Fruit fly (Drosophila melanogaster) whole organism, embryonic: ENCODE measurements around the gene CG31538.

ENCODE experiments used
- Ada2b ChIP-seq: fragments of 200-800 bp; sonication (Bioruptor generic); IDR thresholded peaks from 2 replicates; pipeline ENCODE4 v1.3.6; 2022; ENCODE audit warnings: missing biosample characterization, missing genetic modification characterization
- Blimp-1 ChIP-seq: fragments of 200-800 bp; sonication (Bioruptor generic); optimal IDR thresholded peaks from 3 replicates; lab custom pipeline; 2018; ENCODE audit warnings: missing biosample characterization, missing genetic modification characterization, mild to moderate bottlenecking, moderate library complexity, missing genetic modification reagents
- BtbVII ChIP-seq: fragments of 200-800 bp; sonication (Bioruptor generic); optimal IDR thresholded peaks from 3 replicates; lab custom pipeline; 2017; ENCODE audit warnings: missing biosample characterization, mild to moderate bottlenecking, missing genetic modification characterization
- CG11085 ChIP-seq: fragments of 200-800 bp; sonication (Bioruptor generic); IDR thresholded peaks from 2 replicates; pipeline ENCODE4 v1.3.6; 2022; ENCODE audit warnings: missing biosample characterization, missing genetic modification characterization
- CG12219 ChIP-seq: fragments of 200-800 bp; sonication (Bioruptor generic); optimal IDR thresholded peaks from 3 replicates; lab custom pipeline; 2018; ENCODE audit warnings: missing biosample characterization, mild to moderate bottlenecking, missing genetic modification characterization
- CG12769 ChIP-seq: fragments of 200-800 bp; sonication (Bioruptor generic); optimal IDR thresholded peaks from 2 replicates; lab custom pipeline; 2019; ENCODE audit warnings: missing biosample characterization, mild to moderate bottlenecking, missing genetic modification characterization, moderate library complexity
- CG14710 ChIP-seq: fragments of 200-800 bp; sonication (Bioruptor generic); optimal IDR thresholded peaks from 3 replicates; lab custom pipeline; 2019; ENCODE audit warnings: missing biosample characterization, mild to moderate bottlenecking, missing genetic modification characterization, moderate library complexity
- CG15696 ChIP-seq: fragments of 200-800 bp; sonication (Bioruptor generic); optimal IDR thresholded peaks from 2 replicates; lab custom pipeline; 2019; ENCODE audit warnings: missing biosample characterization, mild to moderate bottlenecking, missing genetic modification characterization, moderate library complexity
- CG1602 ChIP-seq: fragments of 200-800 bp; sonication (Bioruptor generic); optimal IDR thresholded peaks from 3 replicates; lab custom pipeline; 2016; ENCODE audit warnings: missing biosample characterization, missing genetic modification characterization
- CG1603 ChIP-seq: fragments of 200-800 bp; sonication (Bioruptor generic); optimal IDR thresholded peaks from 2 replicates; lab custom pipeline; 2019; ENCODE audit warnings: missing biosample characterization, mild to moderate bottlenecking, missing genetic modification characterization, moderate library complexity
- CG17385 ChIP-seq: fragments of 200-800 bp; sonication (Bioruptor generic); optimal IDR thresholded peaks from 3 replicates; lab custom pipeline; 2018; ENCODE audit warnings: missing biosample characterization, mild to moderate bottlenecking, missing genetic modification characterization
- CG17568 ChIP-seq: fragments of 200-800 bp; sonication (Bioruptor generic); optimal IDR thresholded peaks from 2 replicates; lab custom pipeline; 2018; ENCODE audit warnings: missing biosample characterization, mild to moderate bottlenecking, missing genetic modification characterization, moderate library complexity
- CG17829 ChIP-seq: fragments of 200-800 bp; optimal IDR thresholded peaks from 2 replicates; lab custom pipeline; 2019; ENCODE audit warnings: missing biosample characterization, mild to moderate bottlenecking, missing genetic modification characterization, moderate library complexity
- CG18262 ChIP-seq: fragments of 200-800 bp; optimal IDR thresholded peaks from 3 replicates; lab custom pipeline; 2019; ENCODE audit warnings: missing biosample characterization, mild to moderate bottlenecking, missing genetic modification characterization, moderate library complexity
- CG18599 ChIP-seq: fragments of 200-800 bp; sonication (Bioruptor generic); optimal IDR thresholded peaks from 3 replicates; lab custom pipeline; 2017; ENCODE audit warnings: missing biosample characterization, missing genetic modification characterization, mild to moderate bottlenecking, moderate library complexity, missing genetic modification reagents
- CG2202 ChIP-seq: fragments of 200-800 bp; sonication (Bioruptor generic); optimal IDR thresholded peaks from 2 replicates; lab custom pipeline; 2018; ENCODE audit warnings: missing biosample characterization, mild to moderate bottlenecking, missing genetic modification characterization
- CG2678 ChIP-seq: fragments of 200-800 bp; sonication (Bioruptor generic); optimal IDR thresholded peaks from 3 replicates; lab custom pipeline; 2019; ENCODE audit warnings: missing biosample characterization, mild to moderate bottlenecking, missing genetic modification characterization, moderate library complexity
- CG34422 ChIP-seq: fragments of 200-800 bp; sonication (Bioruptor generic); IDR thresholded peaks from 3 replicates; pipeline ENCODE4 v1.3.6; 2022; ENCODE audit warnings: missing biosample characterization, missing genetic modification characterization
- CG3726 ChIP-seq: fragments of 200-800 bp; sonication (Bioruptor generic); IDR thresholded peaks from 3 replicates; pipeline ENCODE4, ENCODE4 v1.3.6; 2022; ENCODE audit warnings: missing biosample characterization, missing genetic modification characterization
- CG5180 ChIP-seq: fragments of 200-800 bp; sonication (Bioruptor generic); optimal IDR thresholded peaks from 3 replicates; lab custom pipeline; 2017; ENCODE audit warnings: missing biosample characterization, missing genetic modification characterization, mild to moderate bottlenecking, moderate library complexity, missing genetic modification reagents
- CG6254 ChIP-seq: fragments of 200-800 bp; sonication (Bioruptor generic); optimal IDR thresholded peaks from 3 replicates; lab custom pipeline; 2017; ENCODE audit warnings: mild to moderate bottlenecking, missing biosample characterization, missing genetic modification reagents, missing genetic modification characterization
- CG6813 ChIP-seq: fragments of 200-800 bp; sonication (Bioruptor generic); optimal IDR thresholded peaks from 2 replicates; lab custom pipeline; 2017; ENCODE audit warnings: missing biosample characterization, missing genetic modification characterization, mild to moderate bottlenecking, moderate library complexity, missing genetic modification reagents
- CG7745 ChIP-seq: fragments of 200-800 bp; sonication (Bioruptor generic); optimal IDR thresholded peaks from 2 replicates; lab custom pipeline; 2018; ENCODE audit warnings: missing biosample characterization, mild to moderate bottlenecking, missing genetic modification characterization, moderate library complexity
- CG7987 ChIP-seq: fragments of 200-800 bp; sonication (Bioruptor generic); optimal IDR thresholded peaks from 2 replicates; lab custom pipeline; 2018; ENCODE audit warnings: missing biosample characterization, mild to moderate bottlenecking, missing genetic modification characterization, moderate library complexity
- CG8281 ChIP-seq: fragments of 200-800 bp; sonication (Bioruptor generic); optimal IDR thresholded peaks from 2 replicates; lab custom pipeline; 2018; ENCODE audit warnings: missing biosample characterization, mild to moderate bottlenecking, missing genetic modification characterization, moderate library complexity
- CG8290 ChIP-seq, 3 experiments: fragments of 200-800 bp; sonication (Bioruptor generic); optimal IDR thresholded peaks; 2 replicates each; lab custom pipeline; 2016 to 2019; ENCODE audit warnings: missing biosample characterization in 3 of 3, missing genetic modification characterization in 3 of 3, mild to moderate bottlenecking in 2 of 3, moderate library complexity in 1 of 3
- D ChIP-seq, 2 experiments: fragments of 200-800 bp in 1 of 2; fragments of >200 bp in 1 of 2; sonication (Bioruptor generic) in 1 of 2; optimal IDR thresholded peaks; 2 replicates in 1 of 2; 3 replicates in 1 of 2; lab custom pipeline; 2017; ENCODE audit warnings: mild to moderate bottlenecking in 1 of 2, missing biosample characterization in 1 of 2, missing genetic modification characterization in 1 of 2, missing genetic modification reagents in 1 of 2
- E2f1 ChIP-seq: fragments of 200-800 bp; sonication (Bioruptor generic); IDR thresholded peaks from 2 replicates; pipeline ENCODE4 v1.3.6; 2022; ENCODE audit warnings: missing biosample characterization, missing genetic modification characterization
- Fer1 ChIP-seq: fragments of 200-800 bp; sonication (Bioruptor generic); optimal IDR thresholded peaks from 2 replicates; lab custom pipeline; 2017; ENCODE audit warnings: missing biosample characterization, mild to moderate bottlenecking, missing genetic modification characterization
- H2.0 ChIP-seq: fragments of 200-800 bp; sonication (Bioruptor generic); IDR thresholded peaks from 2 replicates; pipeline ENCODE4 v1.3.6; 2022; ENCODE audit warnings: missing biosample characterization, missing genetic modification characterization
- HHEX ChIP-seq: fragments of 200-800 bp; sonication (Bioruptor generic); optimal IDR thresholded peaks from 3 replicates; lab custom pipeline; 2017; ENCODE audit warnings: missing biosample characterization, mild to moderate bottlenecking, missing genetic modification characterization, missing genetic modification reagents
- Hmr ChIP-seq: fragments of 200-800 bp; sonication (Bioruptor generic); optimal IDR thresholded peaks from 3 replicates; lab custom pipeline; 2017; ENCODE audit warnings: mild to moderate bottlenecking, missing biosample characterization, missing genetic modification reagents, missing genetic modification characterization
- PHDP ChIP-seq: fragments of 200-800 bp; sonication (Bioruptor generic); optimal IDR thresholded peaks from 3 replicates; lab custom pipeline; 2018; ENCODE audit warnings: missing biosample characterization, mild to moderate bottlenecking, missing genetic modification characterization, moderate library complexity
- Six4 ChIP-seq: fragments of 200-800 bp; sonication (Bioruptor generic); optimal IDR thresholded peaks from 2 replicates; lab custom pipeline; 2016; ENCODE audit warnings: missing biosample characterization, missing genetic modification characterization
- Taf1 ChIP-seq: fragments of 200-800 bp; sonication (Bioruptor generic); IDR thresholded peaks from 2 replicates; pipeline ENCODE4 v1.3.6; 2022; ENCODE audit warnings: missing biosample characterization, missing genetic modification characterization
- Vsx1 ChIP-seq: fragments of 200-800 bp; sonication (Bioruptor generic); optimal IDR thresholded peaks from 2 replicates; lab custom pipeline; 2017; ENCODE audit warnings: missing biosample characterization, mild to moderate bottlenecking, missing genetic modification characterization, missing genetic modification reagents
- cad ChIP-seq: fragments of >200 bp; optimal IDR thresholded peaks from 2 replicates; lab custom pipeline; 2017; ENCODE audit warnings: missing biosample characterization, missing genetic modification characterization
- cg ChIP-seq: fragments of 200-800 bp; sonication (Bioruptor generic); optimal IDR thresholded peaks from 3 replicates; lab custom pipeline; 2019; ENCODE audit warnings: missing biosample characterization, mild to moderate bottlenecking, missing genetic modification characterization, moderate library complexity
- ftz-f1 ChIP-seq: fragments of 200-800 bp; sonication (Bioruptor generic); optimal IDR thresholded peaks from 2 replicates; lab custom pipeline; 2016; ENCODE audit warnings: missing biosample characterization, missing genetic modification characterization
- gcm2 ChIP-seq: fragments of 200-800 bp; sonication (Bioruptor generic); optimal IDR thresholded peaks from 2 replicates; lab custom pipeline; 2016; ENCODE audit warnings: missing biosample characterization, missing genetic modification characterization
- ham ChIP-seq: fragments of 200-800 bp; sonication (Bioruptor generic); IDR thresholded peaks from 2 replicates; pipeline ENCODE4 v1.3.6; 2022; ENCODE audit warnings: missing biosample characterization, missing genetic modification characterization
- mirr ChIP-seq: fragments of 200-800 bp; sonication (Bioruptor generic); optimal IDR thresholded peaks from 3 replicates; lab custom pipeline; 2018; ENCODE audit warnings: missing biosample characterization, mild to moderate bottlenecking, missing genetic modification characterization
- sd ChIP-seq: fragments of 200-800 bp; sonication (Bioruptor generic); optimal IDR thresholded peaks from 3 replicates; lab custom pipeline; 2018; ENCODE audit warnings: missing biosample characterization, mild to moderate bottlenecking, missing genetic modification characterization, moderate library complexity
- sens ChIP-seq: fragments of 200-800 bp; sonication (Bioruptor generic); peaks from one replicate; lab custom pipeline; 2016; ENCODE audit warnings: missing biosample characterization, missing genetic modification characterization
- tll ChIP-seq, 2 experiments: fragments of 200-800 bp in 1 of 2; fragments of >200 bp in 1 of 2; sonication (Bioruptor generic) in 1 of 2; optimal IDR thresholded peaks; 2 replicates each; lab custom pipeline; 2017 to 2019; ENCODE audit warnings: missing biosample characterization in 2 of 2, missing genetic modification characterization in 2 of 2, mild to moderate bottlenecking in 1 of 2, moderate library complexity in 1 of 2
- unpg ChIP-seq: fragments of 200-800 bp; sonication (Bioruptor generic); optimal IDR thresholded peaks from 3 replicates; lab custom pipeline; 2018; ENCODE audit warnings: missing biosample characterization, mild to moderate bottlenecking, missing genetic modification characterization, moderate library complexity
- wek ChIP-seq: fragments of 200-800 bp; sonication (Bioruptor generic); optimal IDR thresholded peaks from 3 replicates; lab custom pipeline; 2018; ENCODE audit warnings: missing biosample characterization, mild to moderate bottlenecking, missing genetic modification characterization, moderate library complexity
- zen ChIP-seq: fragments of 200-800 bp; sonication (Bioruptor generic); optimal IDR thresholded peaks from 3 replicates; lab custom pipeline; 2018; ENCODE audit warnings: missing biosample characterization, mild to moderate bottlenecking, missing genetic modification characterization, moderate library complexity

The CG31538 gene

DNA sequence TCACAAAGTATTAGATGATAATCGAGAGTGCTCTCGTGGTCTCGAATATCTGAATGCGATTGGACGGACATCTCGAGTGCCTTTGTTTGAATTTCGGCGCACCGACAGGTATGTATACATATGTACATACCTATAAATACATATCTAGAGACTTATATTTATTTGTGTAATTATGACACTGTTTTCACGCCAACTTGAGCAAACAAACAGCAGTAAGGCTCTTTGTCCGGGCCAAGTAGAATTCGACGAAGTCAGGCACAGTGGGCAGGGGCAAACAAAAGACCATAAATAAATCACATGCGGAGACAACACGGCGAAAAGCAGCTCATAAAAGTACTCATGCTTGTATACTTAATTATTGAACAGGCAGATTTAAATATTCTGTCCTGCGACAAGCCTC is 43.0 kb upstream of the CG31538 start (continued):
- TF ChIP-seq Six4 (GFP tag; lab: Kevin White, UChicago) (no peak), ham (GFP tag; lab: Robert Waterston, UW) (no peak), Blimp-1 (GFP tag; lab: Kevin White, UChicago) (peak; percentile 19), CG17829 (tag; lab: Kevin White, UChicago) (no peak), tll (GFP tag; optimal IDR thresholded peaks at IDR 0.05; lab: Kevin White, UChicago) (peak in 1 of 2 experiments; percentile 63), CG1603 (tag; lab: Kevin White, UChicago) (peak; percentile 32), mirr (peak; percentile 4), CG2678 (tag; lab: Kevin White, UChicago) (peak; percentile 16), Fer1 (GFP tag; lab: Kevin White, UChicago) (peak; percentile 20), CG15696 (tag; lab: Kevin White, UChicago) (peak; percentile 75), CG6813 (peak; percentile 55), sens (peak; percentile 76), CG12219 (GFP tag; lab: Kevin White, UChicago) (peak; percentile 10), sd (peak; percentile 10), H2.0 (GFP tag; lab: Robert Waterston, UW) (no peak), CG1602 (GFP tag; lab: Kevin White, UChicago) (no peak), CG8290 (GFP tag; optimal IDR thresholded peaks at IDR 0.05; lab: Kevin White, UChicago) (no peak), CG8290 (tag; optimal IDR thresholded peaks at IDR 0.05; lab: Kevin White, UChicago) (peak in 1 of 2 experiments; percentile 30), CG14710 (peak; percentile 2), CG8281 (no peak), gcm2 (GFP tag; lab: Kevin White, UChicago) (no peak), Ada2b (GFP tag; lab: Robert Waterston, UW) (no peak), BtbVII (peak; percentile 41), CG11085 (no peak), CG5180 (GFP tag; lab: Kevin White, UChicago) (no peak), CG7987 (GFP tag; lab: Kevin White, UChicago) (peak; percentile 45), CG6254 (GFP tag; lab: Kevin White, UChicago) (no peak), Hmr (GFP tag; lab: Kevin White, UChicago) (peak; percentile 23), Vsx1 (GFP tag; lab: Kevin White, UChicago) (peak; percentile 24), CG17385 (GFP tag; lab: Kevin White, UChicago) (no peak), Taf1 (no peak), HHEX (peak; percentile 34), CG12769 (tag; lab: Kevin White, UChicago) (peak; percentile 6), zen (peak; percentile 46), CG18599 (GFP tag; lab: Kevin White, UChicago) (no peak), cad (GFP tag; lab: Kevin White, UChicago) (peak; percentile 79), wek (peak; percentile 39), CG17568 (peak; percentile 38), CG18262 (tag; lab: Kevin White, UChicago) (peak; percentile 8), CG2202 (tag; lab: Kevin White, UChicago) (peak; percentile 22), unpg (peak; percentile 26), ftz-f1 (GFP tag; lab: Kevin White, UChicago) (no peak), D (optimal IDR thresholded peaks at IDR 0.05; lab: Kevin White, UChicago) (no peak), D (GFP tag; optimal IDR thresholded peaks at IDR 0.05; lab: Kevin White, UChicago) (peak; percentile 17), PHDP (peak; percentile 38), CG7745 (peak; percentile 35), cg (GFP tag; lab: Kevin White, UChicago) (no peak), E2f1 (GFP tag; lab: Robert Waterston, UW) (no peak), CG3726 (GFP tag; lab: Robert Waterston, UW) (no peak), CG34422 (GFP tag; lab: Robert Waterston, UW) (no peak)
